Worm (Caenorhabditis elegans) whole organism, midembryonic: ENCODE data around the gene otub-1.

Experiments used
- T22C8.4 ChIP-seq: fragments of 200-800 bp; sonication (Bioruptor generic); IDR thresholded peaks from 2 replicates; pipeline ENCODE4 v1.3.6; 2022; ENCODE audit warnings: missing genetic modification characterization, missing compliant biosample characterization
- cog-1 ChIP-seq: sonication (generic microtip); optimal IDR thresholded peaks from 2 replicates; lab custom pipeline; 2016; ENCODE audit warnings: missing genetic modification characterization, missing compliant biosample characterization
- flt-1 ChIP-seq: fragments of 200-800 bp; sonication (Bioruptor generic); IDR thresholded peaks from 2 replicates; pipeline ENCODE4 v1.3.6; 2022; ENCODE audit warnings: missing genetic modification characterization, missing compliant biosample characterization
- klf-2 ChIP-seq: fragments of 200-800 bp; sonication (Bioruptor generic); conservative IDR thresholded peaks from 2 replicates; pipeline ENCODE4 v1.3.6; 2022; ENCODE audit warnings: missing genetic modification reagents, missing genetic modification characterization, missing compliant biosample characterization
- med-1 ChIP-seq: sonication (generic microtip); optimal IDR thresholded peaks from 2 replicates; lab custom pipeline; 2017; ENCODE audit warnings: missing genetic modification characterization, mild to moderate bottlenecking, missing compliant biosample characterization, antibody characterized with exemption, missing genetic modification reagents; ENCODE audit not compliant: insufficient read depth
- ref-1 ChIP-seq: fragments of 200-800 bp; sonication (Bioruptor generic); conservative IDR thresholded peaks from 2 replicates; pipeline ENCODE4 v1.3.6; 2022; ENCODE audit warnings: missing genetic modification reagents, missing genetic modification characterization, missing compliant biosample characterization
- tab-1 ChIP-seq: fragments of 200-800 bp; sonication (Bioruptor generic); IDR thresholded peaks from 2 replicates; pipeline ENCODE4 v1.3.6; 2022; ENCODE audit warnings: missing genetic modification characterization, missing compliant biosample characterization
- ztf-29 ChIP-seq: fragments of 200-800 bp; sonication (Bioruptor generic); IDR thresholded peaks from 2 replicates; pipeline ENCODE4 v1.3.6; 2022; ENCODE audit warnings: missing genetic modification reagents, missing genetic modification characterization, missing compliant biosample characterization

- TF ChIP-seq flt-1 (GFP tag; lab: Robert Waterston, UW) (no peak), med-1 (GFP tag; lab: Kevin White, UChicago) (no peak), T22C8.4 (GFP tag; lab: Robert Waterston, UW) (no peak), tab-1 (GFP tag; lab: Robert Waterston, UW) (no peak), cog-1 (tag; lab: Kevin White, UChicago) (no peak), ztf-29 (GFP tag; lab: Robert Waterston, UW) (no peak), klf-2 (GFP tag; lab: Robert Waterston, UW) (no peak), ref-1 (GFP tag; lab: Robert Waterston, UW) (no peak)
Observed at ce11 chrV:15067165-15067564, 1.1 kb downstream of the otub-1 start, which contains the start of gene C25D7.10.
